Worm (Caenorhabditis elegans) whole organism, mixed stage, embryonic: Measurements from ENCODE around the gene glt-6.

Experiments
- blmp-1 ChIP-seq: fragments of 150-350 bp; optimal IDR thresholded peaks from 2 replicates; lab custom pipeline; 2014; ENCODE audit warnings: missing biosample characterization, missing genetic modification characterization
- elt-3 ChIP-seq: fragments of 150-350 bp; optimal IDR thresholded peaks from 2 replicates; lab custom pipeline; 2014; ENCODE audit warnings: missing biosample characterization, missing genetic modification characterization
- nhr-28 ChIP-seq: fragments of 150-350 bp; optimal IDR thresholded peaks from 2 replicates; lab custom pipeline; 2014; ENCODE audit warnings: missing biosample characterization, missing genetic modification characterization

DNA sequence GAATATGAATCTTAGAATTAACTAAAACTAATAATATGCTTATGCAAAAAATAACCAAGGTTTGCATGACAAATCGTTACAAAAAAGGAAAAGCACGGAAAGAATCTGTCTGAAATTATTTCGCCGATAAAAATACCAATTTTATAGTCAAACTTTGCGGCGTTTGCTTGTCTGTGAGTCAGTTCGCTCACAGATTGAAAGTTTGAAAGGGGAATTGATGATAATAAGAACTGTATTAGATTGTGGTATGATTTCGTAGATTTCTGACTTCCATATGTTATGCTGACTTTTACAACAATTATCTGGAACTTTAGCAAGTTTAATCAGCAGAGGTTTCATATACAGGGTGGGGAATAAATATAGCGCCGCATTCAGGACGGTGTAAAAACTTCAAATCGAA lies 43.2 kb upstream of the glt-6 start, which contains the start of gene F13B6.2:
- TF ChIP-seq nhr-28 (tag; lab: Kevin White, UChicago) (no peak), blmp-1 (tag; lab: Kevin White, UChicago) (no peak), elt-3 (tag; lab: Kevin White, UChicago) (no peak)
